Fruit fly (Drosophila melanogaster) whole organism, pupa: ENCODE data around the gene ttm2.

ENCODE experiments used
- CG12605 ChIP-seq: fragments of 200-800 bp; sonication (Bioruptor generic); IDR thresholded peaks from 2 replicates; pipeline ENCODE4 v1.3.6; 2022; ENCODE audit warnings: missing biosample characterization, missing genetic modification characterization
- CG13204 ChIP-seq: fragments of 200-800 bp; sonication (Bioruptor generic); optimal IDR thresholded peaks from 2 replicates; lab custom pipeline; 2018; ENCODE audit warnings: missing biosample characterization, mild to moderate bottlenecking, missing genetic modification characterization, moderate library complexity
- CG34367 ChIP-seq: fragments of 200-800 bp; sonication (Bioruptor generic); optimal IDR thresholded peaks from 2 replicates; lab custom pipeline; 2018; ENCODE audit warnings: missing biosample characterization, mild to moderate bottlenecking, missing genetic modification characterization
- CG8159 ChIP-seq: fragments of 200-800 bp; sonication (Bioruptor generic); optimal IDR thresholded peaks from 3 replicates; lab custom pipeline; 2018; ENCODE audit warnings: missing biosample characterization, mild to moderate bottlenecking, missing genetic modification characterization, moderate library complexity
- EcR ChIP-seq: fragments of 200-800 bp; sonication (Bioruptor generic); optimal IDR thresholded peaks from 3 replicates; lab custom pipeline; 2019; ENCODE audit warnings: missing biosample characterization, missing genetic modification characterization, mild to moderate bottlenecking, moderate library complexity, missing genetic modification reagents
- Ets98B ChIP-seq: fragments of 200-800 bp; sonication (Bioruptor generic); IDR thresholded peaks from 2 replicates; pipeline ENCODE4 v1.3.6; 2022; ENCODE audit warnings: missing biosample characterization, missing genetic modification characterization
- Pif1A ChIP-seq: fragments of 200-800 bp; sonication (Bioruptor generic); optimal IDR thresholded peaks from 3 replicates; lab custom pipeline; 2016; ENCODE audit warnings: missing biosample characterization, missing genetic modification characterization
- Pif1B ChIP-seq: fragments of 200-800 bp; sonication (Bioruptor generic); optimal IDR thresholded peaks from 3 replicates; lab custom pipeline; 2016; ENCODE audit warnings: missing biosample characterization, missing genetic modification characterization
- Snoo ChIP-seq: fragments of 200-800 bp; sonication (Bioruptor generic); optimal IDR thresholded peaks from 3 replicates; lab custom pipeline; 2017; ENCODE audit warnings: missing biosample characterization, mild to moderate bottlenecking, missing genetic modification characterization, inconsistent platforms
- gl ChIP-seq: fragments of 200-800 bp; sonication (Bioruptor generic); optimal IDR thresholded peaks from 2 replicates; lab custom pipeline; 2018; ENCODE audit warnings: missing biosample characterization, mild to moderate bottlenecking, missing genetic modification characterization
- rn ChIP-seq: fragments of 200-800 bp; sonication (Bioruptor generic); IDR thresholded peaks from 2 replicates; pipeline ENCODE4 v1.3.6; 2022; ENCODE audit warnings: missing biosample characterization, missing genetic modification characterization

- TF ChIP-seq Ets98B (GFP tag; lab: Robert Waterston, UW) (no peak), EcR (no peak), Snoo (no peak), CG13204 (GFP tag; lab: Kevin White, UChicago) (no peak), CG12605 (GFP tag; lab: Robert Waterston, UW) (no peak), Pif1A (no peak), Pif1B (GFP tag; lab: Kevin White, UChicago) (no peak), rn (GFP tag; lab: Robert Waterston, UW) (no peak), CG8159 (no peak), gl (no peak), CG34367 (tag; lab: Kevin White, UChicago) (no peak)
Measured at dm6 chr3L:274855-275254, at the start of gene ttm2.
